Worm (Caenorhabditis elegans): ENCODE data around the gene nhr-47.

Gene nhr-47

ce11 chrV:5504807-5505442, at the start of gene nhr-47, which contains the start of gene dnj-19:
nhr-47 (plus strand) TSS chrV:5505253.
dnj-19 (minus strand) TSS chrV:5504857.
- TF ChIP-seq unc-62 (GFP tag; optimal IDR thresholded peaks at IDR 0.05) (no peak), alr-1 (tag; optimal IDR thresholded peaks at IDR 0.05; ENCODE audit: borderline replicate concordance) (no peak), hlh-17 (GFP tag; optimal IDR thresholded peaks at IDR 0.05; ENCODE audit: borderline replicate concordance) (no peak), dpl-1 (GFP tag; optimal IDR thresholded peaks at IDR 0.05) (peak; percentile 80 to 86 (median 86)), nhr-76 (tag; optimal IDR thresholded peaks at IDR 0.05) (no peak), nhr-71 (tag; optimal IDR thresholded peaks at IDR 0.05) (peak; percentile 96), nhr-85 (tag) (peak; percentile 89), skn-1 (tag; optimal IDR thresholded peaks at IDR 0.05) (peak; percentile 68), jun-1 (tag; optimal IDR thresholded peaks at IDR 0.05) (peak; percentile 89), mab-9 (GFP tag; IDR thresholded peaks at IDR 0.05) (peak; percentile 86), fkh-10 (GFP tag; optimal IDR thresholded peaks at IDR 0.05) (peak; percentile 62), tbx-2 (tag; optimal IDR thresholded peaks at IDR 0.05) (peak; percentile 95), elt-2 (tag; optimal IDR thresholded peaks at IDR 0.05) (peak; percentile 73), ceh-90 (tag; optimal IDR thresholded peaks at IDR 0.05) (no peak), C04F5.9 (tag; optimal IDR thresholded peaks at IDR 0.05) (peak; percentile 28), swsn-7 (tag; optimal IDR thresholded peaks at IDR 0.05) (peak; percentile 96), nhr-11 (tag; optimal IDR thresholded peaks at IDR 0.05) (peak; percentile 82), lin-15B (tag; optimal IDR thresholded peaks at IDR 0.05) (peak; percentile 77), aly-2 (tag; optimal IDR thresholded peaks at IDR 0.05) (peak; percentile 21), unc-86 (tag; optimal IDR thresholded peaks at IDR 0.05) (peak; percentile 94), pag-3 (tag; optimal IDR thresholded peaks at IDR 0.05; ENCODE audit: borderline replicate concordance, insufficient read depth) (peak; percentile 22), nhr-19 (GFP tag; conservative IDR thresholded peaks at IDR 0.05) (peak; percentile 95), aha-1 (tag; optimal IDR thresholded peaks at IDR 0.05) (peak; percentile 51), ceh-8 (GFP tag; optimal IDR thresholded peaks at IDR 0.05) (peak; percentile 83), unc-30 (tag; optimal IDR thresholded peaks at IDR 0.05) (no peak), sup-37 (GFP tag; optimal IDR thresholded peaks at IDR 0.05) (peak; percentile 90), nhr-28 (tag; optimal IDR thresholded peaks at IDR 0.05) (no peak), pax-3 (tag; optimal IDR thresholded peaks at IDR 0.05) (peak; percentile 88), rnt-1 (tag; optimal IDR thresholded peaks at IDR 0.05) (peak; percentile 94), lsy-2 (tag; optimal IDR thresholded peaks at IDR 0.05) (peak; percentile 90 to 92), efl-3 (GFP tag; optimal IDR thresholded peaks at IDR 0.05) (peak; percentile 51), egl-27 (tag; optimal IDR thresholded peaks at IDR 0.05) (peak in 1 of 2 experiments; percentile 40), fkh-4 (tag; optimal IDR thresholded peaks at IDR 0.05; ENCODE audit: borderline replicate concordance) (peak; percentile 36), lin-13 (GFP tag; optimal IDR thresholded peaks at IDR 0.05) (peak; percentile 87), grh-1 (GFP tag; IDR thresholded peaks at IDR 0.05) (peak; percentile 90), irx-1 (tag; optimal IDR thresholded peaks at IDR 0.05) (peak; percentile 88), snu-23 (GFP tag; optimal IDR thresholded peaks at IDR 0.05) (peak; percentile 95), nhr-12 (tag; optimal IDR thresholded peaks at IDR 0.05) (peak; percentile 36), ceh-82 (tag; optimal IDR thresholded peaks at IDR 0.05) (peak; percentile 92 to 95 (median 94)), Y116A8C.19 (tag; optimal IDR thresholded peaks at IDR 0.05; ENCODE audit: borderline replicate concordance) (no peak), efl-1 (optimal IDR thresholded peaks at IDR 0.05) (peak; percentile 88), efl-1 (GFP tag; optimal IDR thresholded peaks at IDR 0.05 in 1 of 2) (peak; percentile 81 to 98), elt-3 (tag; optimal IDR thresholded peaks at IDR 0.05) (peak in 2 of 6 experiments; percentile 71 to 84), hlh-4 (tag; optimal IDR thresholded peaks at IDR 0.05) (no peak), lir-3 (tag; optimal IDR thresholded peaks at IDR 0.05; ENCODE audit: poor library complexity) (peak; percentile 79), blmp-1 (tag; optimal IDR thresholded peaks at IDR 0.05) (peak; percentile 58), mdl-1 (tag; optimal IDR thresholded peaks at IDR 0.05) (peak in 1 of 2 experiments; percentile 86), ama-1 (optimal IDR thresholded peaks at IDR 0.05) (no peak), nhr-20 (tag; optimal IDR thresholded peaks at IDR 0.05) (peak; percentile 96), unc-98 (GFP tag; IDR thresholded peaks at IDR 0.05) (peak; percentile 17; the same call in 1 of the 2 replicates), fkh-8 (tag; optimal IDR thresholded peaks at IDR 0.05) (peak; percentile 96)
